Fruit fly (Drosophila melanogaster) Kc167 (cell line): ENCODE results near the gene tal-1A.

Source experiments
- Sin3A ChIP-seq: fragments of >200 bp; optimal IDR thresholded peaks from 2 replicates; lab custom pipeline; 2018; ENCODE audit warnings: missing external identifiers
- h ChIP-seq: fragments of >200 bp; optimal IDR thresholded peaks from 3 replicates; lab custom pipeline; 2018; ENCODE audit warnings: missing external identifiers

- no peak for TF ChIP-seq h
- no peak for TF ChIP-seq Sin3A
Observed at dm6 chr3R:13779241-13779683, 33.6 kb upstream of the tal-1A start, which contains the start of the genes CG42375 and CG9288.
